Worm (Caenorhabditis elegans) whole organism, late embryonic: ENCODE measurements around the gene mgrn-1.

Experiments
- elt-2 ChIP-seq: sonication (generic microtip); optimal IDR thresholded peaks from 2 replicates; lab custom pipeline; 2016; ENCODE audit warnings: missing genetic modification reagents, missing genetic modification characterization, missing compliant biosample characterization
- fkh-10 ChIP-seq: fragments of 150-350 bp; optimal IDR thresholded peaks from 2 replicates; lab custom pipeline; 2014; ENCODE audit warnings: missing biosample characterization, missing genetic modification reagents, missing genetic modification characterization
- hlh-30 ChIP-seq: sonication (generic microtip); optimal IDR thresholded peaks from 2 replicates; lab custom pipeline; 2017; ENCODE audit warnings: antibody characterized with exemption, missing genetic modification characterization, missing compliant biosample characterization; ENCODE audit not compliant: insufficient read depth

ce11 chrX:14303078-14303477 lies 8.4 kb downstream of the mgrn-1 start, which contains the start of gene C11H1.5:
- TF ChIP-seq hlh-30 (tag; lab: Kevin White, UChicago), result no peak
- no peak for TF ChIP-seq fkh-10 (GFP tag; lab: Kevin White, UChicago)
- TF ChIP-seq elt-2 (tag; lab: Kevin White, UChicago), result no peak
